Worm (Caenorhabditis elegans): ENCODE data around the gene C10A4.7.

Gene C10A4.7

ce11 chrX:7405393-7405792 is 9.9 kb downstream of the C10A4.7 start, which contains the start of gene C10A4.3:
TSS of gene C10A4.3 (plus strand) at chrX:7405693.
- TF ChIP-seq ceh-44 (GFP tag; IDR thresholded peaks at IDR 0.05): no peak
- no peak for TF ChIP-seq ceh-28 (tag; optimal IDR thresholded peaks at IDR 0.05)

DNA sequence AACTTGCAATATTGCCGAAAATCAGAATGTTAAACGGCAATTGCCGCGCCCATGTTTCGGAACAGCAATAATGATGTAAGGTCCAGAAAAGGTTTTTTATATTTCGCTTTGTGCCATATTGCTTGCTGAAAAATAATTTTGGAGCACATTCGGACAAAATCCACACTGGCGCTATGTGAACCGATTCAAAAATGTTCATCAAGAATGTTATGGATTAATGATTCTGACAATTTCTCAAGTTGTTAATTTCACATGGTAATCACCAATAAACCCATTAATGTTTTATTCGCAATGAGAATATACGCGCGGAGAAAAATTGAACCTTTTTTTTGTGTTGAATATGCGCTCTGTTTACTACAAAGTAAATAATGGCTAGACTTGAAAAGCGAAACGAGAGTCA is 10.8 kb downstream of the C10A4.7 start:
- peak in 1 of 2 experiments; percentile 74 for TF ChIP-seq unc-62 (GFP tag; optimal IDR thresholded peaks at IDR 0.05 in 1 of 2)
- TF ChIP-seq unc-62 (tag; optimal IDR thresholded peaks at IDR 0.05): no peak
- no peak for TF ChIP-seq F26F4.8 (GFP tag; conservative IDR thresholded peaks at IDR 0.05)
- peak; percentile 91 for TF ChIP-seq aha-1 (tag)

DNA sequence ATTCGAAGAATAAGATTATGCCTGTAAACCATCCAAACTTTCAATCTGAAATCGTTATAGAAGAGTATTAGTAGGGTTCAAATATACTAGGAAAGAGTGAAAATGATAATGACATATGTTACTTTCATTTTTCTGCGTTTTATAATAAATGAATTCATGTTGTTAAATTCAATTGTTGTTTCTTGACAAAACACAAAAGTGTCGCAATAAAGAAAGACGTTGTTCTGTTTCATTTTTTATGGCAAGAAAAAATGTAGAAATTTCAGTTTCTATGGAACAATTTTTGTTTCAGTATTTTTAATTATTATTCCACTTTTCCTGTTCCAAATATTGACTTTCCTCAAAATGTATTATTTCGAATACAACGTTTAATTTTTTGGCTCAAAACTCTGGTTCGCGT is 14.5 kb downstream of the C10A4.7 start, which contains the start of gene C10A4.4:
TSS of gene C10A4.4 (plus strand) at position 301 of the 400 bp plus-strand sequence.
- TF ChIP-seq unc-39 (tag; optimal IDR thresholded peaks at IDR 0.05): no peak
- TF ChIP-seq unc-62 (GFP tag; optimal IDR thresholded peaks at IDR 0.05 in 1 of 2): no peak
- TF ChIP-seq unc-62 (tag; optimal IDR thresholded peaks at IDR 0.05): no peak
- no peak for TF ChIP-seq ceh-44 (GFP tag; IDR thresholded peaks at IDR 0.05)
- TF ChIP-seq lim-7 (GFP tag; IDR thresholded peaks at IDR 0.05): no peak
- TF ChIP-seq dmd-6 (GFP tag; IDR thresholded peaks at IDR 0.05): no peak
- no peak for TF ChIP-seq fos-1 (tag; optimal IDR thresholded peaks at IDR 0.05)
- TF ChIP-seq gei-8 (GFP tag; optimal IDR thresholded peaks at IDR 0.05): no peak
- no peak for TF ChIP-seq T20F7.1 (GFP tag; optimal IDR thresholded peaks at IDR 0.05)
- TF ChIP-seq duxl-1 (tag; optimal IDR thresholded peaks at IDR 0.05; ENCODE audit: poor library complexity): no peak
- no peak for TF ChIP-seq daf-8 (GFP tag; IDR thresholded peaks at IDR 0.05)
- no peak for TF ChIP-seq lir-3 (tag; optimal IDR thresholded peaks at IDR 0.05)
- TF ChIP-seq ztf-7 (tag; optimal IDR thresholded peaks at IDR 0.05): no peak
- TF ChIP-seq pqm-1 (tag; optimal IDR thresholded peaks at IDR 0.05): no peak
- no peak for TF ChIP-seq aha-1 (tag)
- TF ChIP-seq madf-9 (GFP tag; conservative IDR thresholded peaks at IDR 0.05): no peak
- TF ChIP-seq ceh-20 (GFP tag; IDR thresholded peaks at IDR 0.05): no peak
- no peak for TF ChIP-seq daf-16 (GFP tag; optimal IDR thresholded peaks at IDR 0.05)
- no peak for TF ChIP-seq daf-16 (tag; optimal IDR thresholded peaks at IDR 0.05)

ce11 chrX:7398584-7398983 is 16.7 kb downstream of the C10A4.7 start, which contains the start of gene C10A4.10:
TSS of gene C10A4.10 (plus strand) at chrX:7398884.
- TF ChIP-seq nhr-25 (tag; optimal IDR thresholded peaks at IDR 0.05; ENCODE audit: borderline replicate concordance, insufficient read depth): no peak
- TF ChIP-seq D1046.2 (GFP tag; IDR thresholded peaks at IDR 0.05): no peak
- TF ChIP-seq lin-39 (tag; optimal IDR thresholded peaks at IDR 0.05): no peak
- TF ChIP-seq ceh-44 (GFP tag; IDR thresholded peaks at IDR 0.05): no peak
- no peak for TF ChIP-seq nhr-11 (tag; optimal IDR thresholded peaks at IDR 0.05)
- TF ChIP-seq php-3 (GFP tag; IDR thresholded peaks at IDR 0.05): no peak
- no peak for TF ChIP-seq skn-1 (tag; optimal IDR thresholded peaks at IDR 0.05)
- TF ChIP-seq zfp-3 (GFP tag; conservative IDR thresholded peaks at IDR 0.05): no peak
- TF ChIP-seq ceh-62 (tag; optimal IDR thresholded peaks at IDR 0.05): no peak
- no peak for TF ChIP-seq zag-1 (tag; optimal IDR thresholded peaks at IDR 0.05)

ce11 chrX:7397935-7398334 is 17.4 kb downstream of the C10A4.7 start, which contains the start of gene C10A4.13:
TSS of gene C10A4.13 (minus strand) at chrX:7398035.
- TF ChIP-seq F37D6.2 (tag; optimal IDR thresholded peaks at IDR 0.05): no peak
- no peak for TF ChIP-seq lin-29 (GFP tag; IDR thresholded peaks at IDR 0.05)
- TF ChIP-seq daf-8 (GFP tag; IDR thresholded peaks at IDR 0.05): no peak
- no peak for TF ChIP-seq T26A8.4 (GFP tag; IDR thresholded peaks at IDR 0.05)
- no peak for TF ChIP-seq lsy-2 (tag; optimal IDR thresholded peaks at IDR 0.05)
- TF ChIP-seq zip-11 (GFP tag; IDR thresholded peaks at IDR 0.05): no peak

Measured in whole organism, L4 larva.